Fruit fly (Drosophila melanogaster) ovary, adult (tissue): ENCODE results near the gene Clp.

Experiments used
- CG17801 ChIP-seq: fragments of 200-800 bp; optimal IDR thresholded peaks from 2 replicates; lab custom pipeline; 2019; ENCODE audit warnings: missing biosample characterization, mild to moderate bottlenecking, missing genetic modification characterization, moderate library complexity; ENCODE audit not compliant: partially characterized antibody

Clp gene

DNA sequence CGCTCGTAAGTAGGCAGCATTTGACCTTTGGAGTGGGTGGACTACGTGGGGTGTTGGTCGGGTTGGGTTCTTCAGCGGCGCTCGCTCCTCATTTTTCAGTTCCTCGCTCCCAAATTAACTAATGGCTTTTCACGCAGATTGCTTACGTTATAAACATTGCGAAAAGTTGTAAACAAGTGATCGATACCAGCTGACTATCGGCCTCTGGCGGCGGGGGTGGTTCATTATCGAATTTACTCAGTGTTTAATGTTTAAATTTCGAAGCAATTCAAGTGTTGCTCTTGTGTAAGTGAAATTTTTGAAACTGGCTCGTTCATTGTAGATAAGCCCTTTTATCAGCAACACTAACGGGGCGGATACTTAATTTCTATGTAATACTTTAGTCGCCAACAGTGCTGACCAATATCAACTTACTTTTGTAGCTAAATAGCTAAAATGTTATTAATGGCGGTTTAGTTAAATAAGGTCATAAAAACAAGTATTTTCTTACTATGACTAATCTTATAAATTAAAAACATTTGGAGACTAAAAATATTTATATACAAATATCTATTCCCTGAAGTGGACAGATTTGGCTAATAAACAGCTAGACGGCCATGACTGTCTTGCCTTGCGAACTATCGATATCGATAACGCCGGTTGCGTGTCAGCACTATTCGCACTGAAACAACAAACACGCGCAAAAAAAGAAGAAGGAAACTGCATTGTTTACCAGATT lies at the start of gene Clp, which contains the start of gene PGAP2:
Clp (plus strand) TSS at position 650 of the 718 bp plus-strand sequence.
PGAP2 (minus strand) TSS at position 194 of the 718 bp plus-strand sequence.
- TF ChIP-seq CG17801 (GFP tag; lab: Kevin White, UChicago), result peak; percentile 57

DNA sequence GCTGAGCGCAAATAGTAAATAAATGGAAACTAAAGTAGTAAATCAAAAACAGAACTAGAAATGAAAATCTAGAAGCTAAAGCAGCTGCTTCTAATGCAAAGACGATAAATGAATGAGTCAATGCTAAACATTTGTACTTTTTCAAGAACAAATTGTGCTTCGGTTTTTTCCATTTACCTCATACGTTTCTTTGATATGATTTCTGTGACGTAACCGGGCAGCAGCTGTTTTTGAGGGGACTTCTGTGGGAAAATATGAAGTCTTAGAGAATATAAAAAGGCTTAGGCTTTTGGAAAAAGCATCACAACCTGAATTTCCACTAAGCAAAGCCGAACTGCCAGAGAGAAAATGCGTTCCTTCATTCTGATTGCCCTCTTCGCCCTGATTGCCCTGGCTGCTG lies 46.5 kb upstream of the Clp start, which contains the start of gene CG12506:
CG12506 (plus strand) TSS at position 301 of the 400 bp plus-strand sequence.
- TF ChIP-seq CG17801 (GFP tag; lab: Kevin White, UChicago), result no peak

DNA sequence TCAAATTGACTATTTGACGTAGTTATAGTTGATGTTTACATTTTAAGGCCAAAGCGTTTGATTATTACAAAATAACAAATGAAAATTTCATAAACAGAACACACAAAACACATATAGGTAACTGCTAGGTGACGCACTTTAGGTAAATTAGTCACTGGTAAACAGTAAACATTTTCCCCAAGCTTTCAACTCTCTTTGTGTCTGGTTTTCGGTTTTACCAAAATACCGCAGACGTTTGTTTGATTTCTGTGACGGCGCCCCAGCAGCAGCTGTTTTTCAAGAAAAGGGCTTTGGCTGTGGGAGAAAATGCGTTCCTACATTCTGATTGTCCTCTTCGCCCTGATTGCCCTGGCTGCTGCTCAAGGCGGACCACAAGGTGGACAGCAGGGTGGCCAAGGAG lies 43.5 kb upstream of the Clp start, which contains the start of gene CG13946:
CG13946 (plus strand) TSS at position 301 of the 400 bp plus-strand sequence.
- no peak for TF ChIP-seq CG17801 (GFP tag; lab: Kevin White, UChicago)

DNA sequence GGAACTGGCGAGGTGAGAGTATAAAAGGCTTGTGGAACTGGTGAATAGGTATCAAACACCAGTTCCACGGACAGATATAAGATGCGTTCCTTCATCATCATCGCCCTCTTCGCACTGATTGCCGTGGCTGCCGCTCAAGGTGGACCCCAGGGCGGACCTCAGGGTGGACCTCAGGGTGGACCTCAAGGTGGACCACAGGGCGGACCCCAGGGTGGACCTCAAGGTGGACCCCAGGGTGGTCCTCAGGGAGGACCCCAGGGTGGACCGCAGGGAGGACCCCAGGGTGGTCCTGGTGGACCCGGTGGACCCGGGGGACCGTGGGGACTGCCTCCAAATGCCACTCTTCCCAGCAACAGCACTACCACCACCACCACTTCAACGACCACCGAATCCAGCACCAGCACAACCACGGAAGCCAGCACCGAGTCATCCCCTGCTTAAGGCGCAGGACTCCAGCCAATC lies 40.6 kb upstream of the Clp start, which contains the start of gene CG13947:
CG13947 (plus strand) TSS at position 51 of the 462 bp plus-strand sequence.
- no peak for TF ChIP-seq CG17801 (GFP tag; lab: Kevin White, UChicago)

DNA sequence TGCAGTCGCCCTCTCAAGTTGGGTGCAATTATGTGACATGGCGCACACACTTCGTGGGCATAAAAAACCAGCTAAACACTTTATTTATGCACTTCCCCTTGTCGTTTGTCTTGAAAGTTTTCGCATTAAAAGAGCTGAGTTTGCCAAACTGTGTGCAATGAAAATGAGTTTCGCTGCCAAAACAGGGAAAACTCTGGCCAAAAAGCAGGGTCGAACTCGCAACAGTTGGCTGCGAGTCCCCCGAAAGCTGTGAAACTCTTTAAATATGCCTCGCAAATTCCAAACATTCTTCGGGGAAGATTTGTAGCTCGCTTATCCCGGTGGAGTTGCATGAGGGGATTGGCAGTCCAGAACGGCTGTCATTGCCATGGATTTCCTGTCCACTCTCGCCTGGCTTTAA lies 39.6 kb upstream of the Clp start, which contains the start of gene Gr21a:
Gr21a (plus strand) TSS at position 301 of the 400 bp plus-strand sequence.
- TF ChIP-seq CG17801 (GFP tag; lab: Kevin White, UChicago), result no peak

DNA sequence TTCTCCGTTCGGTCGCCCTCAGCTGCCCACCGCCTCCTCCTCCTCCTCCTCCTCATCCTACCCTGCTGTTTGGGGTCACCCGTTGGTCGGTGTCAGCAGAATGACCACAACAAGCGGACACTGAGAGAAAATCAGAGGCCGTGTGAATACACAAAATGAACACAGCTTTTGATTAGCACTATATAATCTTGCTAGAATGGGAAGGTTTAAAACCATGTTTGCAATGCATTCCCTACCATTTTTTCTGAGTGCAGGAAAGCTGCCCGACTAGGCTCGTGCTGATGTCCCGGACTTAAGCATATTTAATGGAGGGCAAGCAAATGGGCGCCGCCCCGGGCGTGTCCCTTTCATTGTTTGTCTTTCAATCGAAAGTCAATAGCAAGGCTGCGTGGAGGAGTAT lies 38.9 kb upstream of the Clp start:
- no peak for TF ChIP-seq CG17801 (GFP tag; lab: Kevin White, UChicago)

DNA sequence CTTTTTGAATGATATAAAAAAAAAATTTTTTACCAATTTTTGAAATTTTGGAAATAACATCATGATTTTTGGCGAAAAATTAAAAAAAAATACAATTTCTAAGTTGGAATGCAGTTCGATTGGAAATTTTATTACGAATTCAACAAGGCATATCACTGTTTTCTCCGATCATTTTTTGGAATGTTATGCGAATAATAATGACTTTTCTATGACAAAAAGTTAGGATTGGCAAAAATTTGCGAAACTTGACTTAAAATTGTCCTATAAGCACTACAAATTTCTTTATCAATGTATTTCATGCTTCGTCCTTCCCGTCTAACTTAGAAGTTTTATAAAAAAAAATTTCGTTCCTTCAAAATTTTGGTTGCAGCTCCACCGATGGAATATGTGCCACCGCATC lies 35.7 kb upstream of the Clp start, which contains the start of gene CG3544:
CG3544 (plus strand) TSS at position 301 of the 400 bp plus-strand sequence.
- TF ChIP-seq CG17801 (GFP tag; lab: Kevin White, UChicago), result no peak

DNA sequence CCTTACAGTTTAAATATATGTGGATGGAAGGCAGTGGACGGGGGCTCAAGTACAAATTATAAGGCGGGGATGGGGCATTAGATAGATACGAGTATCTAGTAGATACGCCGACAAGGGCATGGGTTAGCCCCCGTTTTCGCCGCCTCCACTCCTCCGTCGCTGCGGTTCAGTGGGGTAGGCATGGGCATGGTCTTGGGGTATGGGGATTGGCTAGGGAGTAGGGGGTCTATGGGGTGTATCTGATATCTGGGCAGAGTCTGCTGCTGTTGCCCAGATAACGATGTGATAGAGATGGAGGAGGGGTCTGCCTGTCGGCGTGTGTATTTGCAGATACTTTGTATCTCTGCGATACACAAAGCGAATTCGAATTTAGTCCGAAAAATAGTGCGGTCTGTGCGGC lies 29.8 kb upstream of the Clp start:
- no peak for TF ChIP-seq CG17801 (GFP tag; lab: Kevin White, UChicago)

DNA sequence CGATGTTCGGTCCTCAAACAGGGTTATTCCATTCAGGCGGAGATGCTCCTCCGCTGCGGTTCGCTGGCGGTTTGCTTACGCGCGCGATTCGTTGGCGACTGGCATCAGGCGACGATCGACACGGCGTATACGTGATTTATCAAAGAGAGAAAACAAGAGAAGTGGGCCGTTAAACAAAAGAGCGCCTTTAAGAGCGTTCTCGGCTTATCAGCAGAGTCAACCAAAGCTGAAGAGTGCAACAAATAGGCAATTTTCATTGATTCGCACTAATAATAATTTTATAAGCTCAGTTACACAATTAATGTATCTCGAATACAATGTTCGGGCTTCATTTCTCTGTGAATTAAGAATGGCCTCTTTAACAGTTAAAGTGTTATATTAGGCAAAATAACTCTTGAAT lies 29.1 kb upstream of the Clp start, which contains the start of gene Pkg21D:
Pkg21D (minus strand) TSS at position 101 of the 400 bp plus-strand sequence.
- TF ChIP-seq CG17801 (GFP tag; lab: Kevin White, UChicago), result no peak

DNA sequence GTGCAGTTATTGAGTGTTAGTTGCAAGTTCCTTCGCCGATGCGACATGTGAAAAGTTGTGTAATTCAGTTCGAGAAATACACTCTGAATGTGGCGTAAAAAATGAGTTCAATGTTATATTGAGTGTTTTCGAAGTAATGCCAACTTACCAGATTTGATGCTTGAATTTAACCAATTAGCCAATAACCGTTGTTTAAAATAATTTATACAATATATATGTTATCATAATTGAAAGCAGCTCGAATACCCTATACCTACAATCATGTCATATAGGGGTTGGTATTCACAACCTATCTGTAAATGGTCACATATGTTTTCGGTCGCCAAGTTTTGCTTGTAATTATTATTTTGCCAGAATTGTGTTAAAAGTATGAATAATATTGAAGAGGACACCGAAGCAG lies 9.5 kb upstream of the Clp start, which contains the start of gene Nnf1b:
Nnf1b (plus strand) TSS at position 301 of the 400 bp plus-strand sequence.
- no peak for TF ChIP-seq CG17801 (GFP tag; lab: Kevin White, UChicago)

DNA sequence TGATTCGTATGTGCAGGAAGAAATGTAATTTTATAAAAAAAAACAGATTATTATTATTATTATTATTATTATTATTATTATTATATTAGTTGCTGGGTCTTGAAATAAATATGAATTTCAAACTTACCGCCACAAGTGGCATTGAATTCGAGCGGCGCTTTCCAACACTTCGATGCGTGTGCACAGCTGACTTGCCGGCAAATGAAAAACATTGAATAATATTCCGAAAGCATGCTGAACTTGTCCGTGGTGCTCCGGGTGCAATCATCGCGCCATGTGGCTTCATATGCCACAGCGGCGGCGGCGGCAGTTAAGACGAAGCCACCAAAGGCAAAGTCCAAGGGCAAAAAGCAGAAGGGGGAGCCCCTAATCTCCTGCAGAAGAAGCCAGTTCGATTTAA lies 8.4 kb upstream of the Clp start, which contains the start of gene Dbp21E2:
Dbp21E2 (plus strand) TSS at position 180 of the 400 bp plus-strand sequence.
- TF ChIP-seq CG17801 (GFP tag; lab: Kevin White, UChicago), result no peak

DNA sequence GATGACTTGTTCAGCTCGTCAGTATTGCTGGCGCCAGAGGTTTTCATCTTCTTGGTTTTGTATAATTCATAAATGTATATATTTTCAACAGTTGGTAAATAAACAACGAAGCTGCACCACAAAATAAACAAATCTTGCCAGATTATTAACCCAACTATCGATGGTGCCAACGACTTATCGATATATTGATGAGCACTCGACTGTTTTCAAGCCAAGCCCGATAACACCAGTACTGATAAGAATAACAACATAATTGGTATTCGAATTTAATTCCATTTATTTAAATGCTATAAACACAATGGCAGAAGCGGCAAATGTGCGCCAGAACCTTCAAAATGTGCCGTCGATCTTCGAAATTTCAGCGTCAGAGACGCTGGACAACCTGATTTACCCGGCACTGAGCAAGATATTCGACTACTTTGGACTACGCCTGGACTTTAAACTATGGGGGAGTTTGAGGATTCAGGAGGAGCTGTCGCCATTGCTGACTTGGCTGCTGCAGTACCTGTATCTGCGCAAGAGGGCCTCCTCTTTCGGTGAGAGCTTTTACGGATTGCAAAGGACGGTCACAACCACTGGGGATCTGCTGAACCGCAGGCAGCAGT lies 3.9 kb upstream of the Clp start, which contains the start of the genes Saf6 and Pex12:
Saf6 (minus strand) TSS at position 166 of the 605 bp plus-strand sequence.
Pex12 (plus strand) TSS at position 209 of the 605 bp plus-strand sequence.
- TF ChIP-seq CG17801 (GFP tag; lab: Kevin White, UChicago), result no peak

DNA sequence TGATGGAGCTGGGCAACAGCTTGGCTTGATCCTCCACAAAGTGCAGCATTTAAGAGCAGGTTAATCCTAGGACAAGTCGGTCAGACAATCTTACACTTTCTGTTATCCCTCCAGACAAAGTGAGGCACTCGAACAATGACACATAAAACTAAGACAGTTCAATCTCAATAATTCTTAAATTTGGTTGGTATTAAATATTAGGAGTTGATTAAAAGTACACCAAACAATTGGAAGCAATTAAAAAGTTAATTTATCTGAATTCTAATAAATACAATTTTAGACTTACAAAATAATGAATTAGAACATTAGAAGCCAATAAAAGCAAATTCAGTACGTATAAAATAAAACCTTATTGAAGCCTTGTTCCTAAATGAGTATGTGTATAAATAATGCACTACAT lies 1.9 kb upstream of the Clp start, which contains the start of gene CG15880:
CG15880 (minus strand) TSS at position 101 of the 400 bp plus-strand sequence.
- TF ChIP-seq CG17801 (GFP tag; lab: Kevin White, UChicago), result no peak

DNA sequence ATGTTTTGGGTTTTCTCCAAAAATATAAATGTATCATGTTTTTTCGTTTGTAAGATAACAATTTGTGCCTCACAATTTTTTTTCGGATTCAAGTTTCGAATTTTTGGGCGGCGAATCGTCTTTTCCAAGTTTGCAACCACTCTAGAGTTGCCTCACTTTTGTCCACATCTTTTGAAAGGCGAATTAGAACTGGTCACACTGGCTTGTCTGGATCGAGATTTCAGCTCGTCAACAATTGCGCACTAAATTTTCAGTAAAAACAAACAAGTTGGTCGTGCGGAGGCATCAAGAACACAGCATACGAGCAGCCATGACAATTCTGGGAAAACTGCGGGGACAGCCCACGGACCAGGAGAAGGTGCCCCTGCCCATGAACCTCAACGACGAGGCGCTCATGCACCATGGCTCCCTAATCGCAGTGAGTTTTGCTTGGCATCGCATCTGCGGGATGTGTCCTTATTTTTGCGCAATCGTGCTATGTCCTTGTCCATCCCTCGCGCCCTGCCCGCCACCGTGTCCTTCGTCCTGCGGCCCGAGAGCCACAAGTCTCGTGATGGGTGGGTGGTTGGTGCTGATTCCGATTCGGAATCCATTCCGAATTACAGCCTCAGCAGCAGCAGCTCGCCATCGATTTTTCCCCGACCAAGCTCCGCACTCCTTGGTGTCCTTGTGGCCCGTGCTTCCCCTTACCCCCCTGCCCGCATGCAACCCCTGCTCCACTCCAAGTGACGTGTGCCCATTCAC lies 1.6 kb downstream of the Clp start, which contains the start of gene CG3662:
CG3662 (plus strand) TSS at position 48 of the 744 bp plus-strand sequence.
- TF ChIP-seq CG17801 (GFP tag; lab: Kevin White, UChicago), result peak; percentile 57
